Fruit fly (Drosophila melanogaster) whole organism, embryonic: ENCODE measurements around the gene CG7483.

Experiments
- Asciz ChIP-seq: fragments of 200-800 bp; sonication (Bioruptor generic); optimal IDR thresholded peaks from 2 replicates; lab custom pipeline; 2017; ENCODE audit warnings: missing biosample characterization, mild to moderate bottlenecking, missing genetic modification characterization, missing genetic modification reagents
- BtbVII ChIP-seq: fragments of 200-800 bp; sonication (Bioruptor generic); optimal IDR thresholded peaks from 3 replicates; lab custom pipeline; 2017; ENCODE audit warnings: missing biosample characterization, mild to moderate bottlenecking, missing genetic modification characterization
- CG10274 ChIP-seq: fragments of 200-800 bp; sonication (Bioruptor generic); optimal IDR thresholded peaks from 3 replicates; lab custom pipeline; 2017; ENCODE audit warnings: missing biosample characterization, mild to moderate bottlenecking, missing genetic modification characterization
- CG12155 ChIP-seq: fragments of 200-800 bp; sonication (Bioruptor generic); optimal IDR thresholded peaks from 3 replicates; lab custom pipeline; 2016; ENCODE audit warnings: missing biosample characterization, missing genetic modification characterization
- CG13624 ChIP-seq: fragments of 200-800 bp; sonication (Bioruptor generic); optimal IDR thresholded peaks from 2 replicates; lab custom pipeline; 2016; ENCODE audit warnings: missing biosample characterization, missing genetic modification characterization
- CG16779 ChIP-seq: fragments of 200-800 bp; sonication (Bioruptor generic); IDR thresholded peaks from 2 replicates; pipeline ENCODE4 v1.3.6; 2022; ENCODE audit warnings: missing biosample characterization, missing genetic modification characterization
- CG1832 ChIP-seq: fragments of 200-800 bp; sonication (Bioruptor generic); optimal IDR thresholded peaks from 2 replicates; lab custom pipeline; 2017; ENCODE audit warnings: missing biosample characterization, mild to moderate bottlenecking, missing genetic modification characterization, inconsistent platforms
- CG2678 ChIP-seq: fragments of 200-800 bp; sonication (Bioruptor generic); optimal IDR thresholded peaks from 3 replicates; lab custom pipeline; 2019; ENCODE audit warnings: missing biosample characterization, mild to moderate bottlenecking, missing genetic modification characterization, moderate library complexity
- CG31365 ChIP-seq: fragments of 200-800 bp; sonication (Bioruptor generic); optimal IDR thresholded peaks from 2 replicates; lab custom pipeline; 2018; ENCODE audit warnings: missing biosample characterization, mild to moderate bottlenecking, missing genetic modification characterization
- CG33213 ChIP-seq: fragments of 200-800 bp; sonication (Bioruptor generic); optimal IDR thresholded peaks from 3 replicates; lab custom pipeline; 2016; ENCODE audit warnings: missing biosample characterization, missing genetic modification characterization
- CG42726 ChIP-seq: fragments of 200-800 bp; sonication (Bioruptor generic); IDR thresholded peaks from 2 replicates; pipeline ENCODE4 v1.3.6; 2022; ENCODE audit warnings: missing biosample characterization, missing genetic modification characterization; ENCODE audit not compliant: partially characterized antibody
- CG4854 ChIP-seq: fragments of 200-800 bp; sonication (Bioruptor generic); optimal IDR thresholded peaks from 2 replicates; lab custom pipeline; 2016; ENCODE audit warnings: missing biosample characterization, missing genetic modification characterization, inconsistent platforms
- CG5245 ChIP-seq: fragments of 200-800 bp; sonication (Bioruptor generic); optimal IDR thresholded peaks from 3 replicates; lab custom pipeline; 2016; ENCODE audit warnings: missing biosample characterization, missing genetic modification characterization
- CG7271 ChIP-seq: fragments of 200-800 bp; sonication (Bioruptor generic); optimal IDR thresholded peaks from 2 replicates; lab custom pipeline; 2018; ENCODE audit warnings: missing biosample characterization, mild to moderate bottlenecking, missing genetic modification characterization, moderate library complexity
- CG8281 ChIP-seq: fragments of 200-800 bp; sonication (Bioruptor generic); optimal IDR thresholded peaks from 2 replicates; lab custom pipeline; 2018; ENCODE audit warnings: missing biosample characterization, mild to moderate bottlenecking, missing genetic modification characterization, moderate library complexity
- CG8359 ChIP-seq: fragments of 200-800 bp; sonication (Bioruptor generic); optimal IDR thresholded peaks from 2 replicates; lab custom pipeline; 2017; ENCODE audit warnings: missing biosample characterization, mild to moderate bottlenecking, missing genetic modification characterization, borderline replicate concordance
- CG9215 ChIP-seq: fragments of 200-800 bp; sonication (Bioruptor generic); IDR thresholded peaks from 2 replicates; pipeline ENCODE4 v1.3.6; 2022; ENCODE audit warnings: missing biosample characterization, missing genetic modification characterization
- CHES-1-like ChIP-seq: fragments of 200-800 bp; sonication (Bioruptor generic); optimal IDR thresholded peaks from 2 replicates; lab custom pipeline; 2016; ENCODE audit warnings: missing biosample characterization, missing genetic modification characterization
- Dip3 ChIP-seq: fragments of 200-800 bp; sonication (Bioruptor generic); optimal IDR thresholded peaks from 3 replicates; lab custom pipeline; 2016; ENCODE audit warnings: missing biosample characterization, missing genetic modification characterization
- Dll ChIP-seq: fragments of 200-800 bp; sonication (Bioruptor generic); IDR thresholded peaks from 4 replicates; pipeline ENCODE4 v1.3.6; 2022; ENCODE audit warnings: missing biosample characterization, missing genetic modification characterization; ENCODE audit not compliant: partially characterized antibody
- Doc2 ChIP-seq: fragments of 200-800 bp; sonication (Bioruptor generic); IDR thresholded peaks from 2 replicates; pipeline ENCODE4 v1.3.6; 2022; ENCODE audit warnings: missing biosample characterization, missing genetic modification characterization
- Gsc ChIP-seq: fragments of 200-800 bp; sonication (Bioruptor generic); IDR thresholded peaks from 2 replicates; pipeline ENCODE4 v1.3.6; 2022; ENCODE audit warnings: missing biosample characterization, missing genetic modification characterization
- Hr78 ChIP-seq, 2 experiments: fragments of 200-800 bp in 1 of 2; fragments of >200 bp in 1 of 2; sonication (Bioruptor generic) in 1 of 2; optimal IDR thresholded peaks; 2 replicates each; lab custom pipeline; 2017 to 2019; ENCODE audit warnings: missing biosample characterization in 2 of 2, missing genetic modification characterization in 2 of 2, mild to moderate bottlenecking in 1 of 2, moderate library complexity in 1 of 2
- Lim3 ChIP-seq: fragments of 200-800 bp; sonication (Bioruptor generic); IDR thresholded peaks from 2 replicates; pipeline ENCODE4 v1.3.6; 2022; ENCODE audit warnings: missing biosample characterization, missing genetic modification characterization
- MTF-1 ChIP-seq: fragments of 200-800 bp; sonication (Bioruptor generic); optimal IDR thresholded peaks from 2 replicates; lab custom pipeline; 2018; ENCODE audit warnings: missing biosample characterization, mild to moderate bottlenecking, missing genetic modification characterization, borderline replicate concordance
- Mrtf ChIP-seq: fragments of 200-800 bp; sonication (Bioruptor generic); IDR thresholded peaks from 3 replicates; pipeline ENCODE4 v1.3.6; 2022; ENCODE audit warnings: missing biosample characterization, missing genetic modification characterization
- Myb ChIP-seq: fragments of 200-800 bp; sonication (Bioruptor generic); optimal IDR thresholded peaks from 2 replicates; lab custom pipeline; 2016; ENCODE audit warnings: missing biosample characterization, missing genetic modification characterization
- Sry-β ChIP-seq: fragments of 200-800 bp; sonication (Bioruptor generic); optimal IDR thresholded peaks from 2 replicates; lab custom pipeline; 2018; ENCODE audit warnings: missing biosample characterization, mild to moderate bottlenecking, missing genetic modification characterization, moderate library complexity
- bab2 ChIP-seq: fragments of 200-800 bp; sonication (Bioruptor generic); optimal IDR thresholded peaks from 2 replicates; lab custom pipeline; 2016; ENCODE audit warnings: missing biosample characterization, missing genetic modification characterization
- cad ChIP-seq: fragments of >200 bp; optimal IDR thresholded peaks from 2 replicates; lab custom pipeline; 2017; ENCODE audit warnings: missing biosample characterization, missing genetic modification characterization
- cato ChIP-seq: fragments of 200-800 bp; sonication (Bioruptor generic); optimal IDR thresholded peaks from 2 replicates; lab custom pipeline; 2016; ENCODE audit warnings: missing biosample characterization, missing genetic modification characterization, borderline replicate concordance
- croc ChIP-seq: fragments of 200-800 bp; sonication (Bioruptor generic); conservative IDR thresholded peaks from 3 replicates; pipeline ENCODE4 v1.3.6; 2022; ENCODE audit warnings: missing biosample characterization, missing genetic modification characterization
- ems ChIP-seq: fragments of 200-800 bp; sonication (Bioruptor generic); optimal IDR thresholded peaks from 3 replicates; lab custom pipeline; 2016; ENCODE audit warnings: missing biosample characterization, missing genetic modification characterization
- fd3F ChIP-seq: fragments of 200-800 bp; sonication (Bioruptor generic); optimal IDR thresholded peaks from 2 replicates; lab custom pipeline; 2018; ENCODE audit warnings: missing biosample characterization, mild to moderate bottlenecking, missing genetic modification characterization, moderate library complexity
- gcm2 ChIP-seq: fragments of 200-800 bp; sonication (Bioruptor generic); optimal IDR thresholded peaks from 2 replicates; lab custom pipeline; 2016; ENCODE audit warnings: missing biosample characterization, missing genetic modification characterization
- lbe ChIP-seq: fragments of 200-800 bp; sonication (Bioruptor generic); optimal IDR thresholded peaks from 2 replicates; lab custom pipeline; 2016; ENCODE audit warnings: missing biosample characterization, mild to moderate bottlenecking, missing genetic modification characterization
- lov ChIP-seq, 2 experiments: fragments of 200-800 bp in 1 of 2; fragments of >200 bp in 1 of 2; sonication (Bioruptor generic) in 1 of 2; IDR thresholded peaks in 1 of 2; optimal IDR thresholded peaks in 1 of 2; 2 replicates in 1 of 2; 3 replicates in 1 of 2; pipeline versions ENCODE4 v1.3.6 to Lab custom; 2017 to 2022; ENCODE audit warnings: missing biosample characterization in 1 of 2, missing genetic modification characterization in 1 of 2
- mld ChIP-seq: fragments of 200-800 bp; sonication (Bioruptor generic); IDR thresholded peaks from 3 replicates; pipeline ENCODE4 v1.3.6; 2022; ENCODE audit warnings: missing biosample characterization, missing genetic modification characterization; ENCODE audit not compliant: partially characterized antibody
- pho ChIP-seq: fragments of 200-800 bp; sonication (Bioruptor generic); optimal IDR thresholded peaks from 2 replicates; lab custom pipeline; 2016; ENCODE audit warnings: missing biosample characterization, missing genetic modification characterization
- phol ChIP-seq: fragments of 200-800 bp; sonication (Bioruptor generic); optimal IDR thresholded peaks from 3 replicates; lab custom pipeline; 2018; ENCODE audit warnings: missing biosample characterization, mild to moderate bottlenecking, missing genetic modification characterization, moderate library complexity
- slp2 ChIP-seq: fragments of 200-800 bp; sonication (Bioruptor generic); optimal IDR thresholded peaks from 2 replicates; lab custom pipeline; 2016; ENCODE audit warnings: missing biosample characterization, missing genetic modification characterization
- sna ChIP-seq: fragments of 200-800 bp; sonication (Bioruptor generic); IDR thresholded peaks from 2 replicates; pipeline ENCODE4 v1.3.6; 2022; ENCODE audit warnings: missing biosample characterization, missing genetic modification characterization; ENCODE audit not compliant: partially characterized antibody
- ssp ChIP-seq: fragments of 200-800 bp; sonication (Bioruptor generic); IDR thresholded peaks from 2 replicates; pipeline ENCODE4 v1.3.6; 2022; ENCODE audit warnings: missing biosample characterization, missing genetic modification characterization
- stwl ChIP-seq: fragments of 200-800 bp; sonication (Bioruptor generic); optimal IDR thresholded peaks from 3 replicates; lab custom pipeline; 2018; ENCODE audit warnings: missing biosample characterization, mild to moderate bottlenecking, missing genetic modification characterization, moderate library complexity
- toy ChIP-seq: fragments of 200-800 bp; sonication (Bioruptor generic); IDR thresholded peaks from 2 replicates; pipeline ENCODE4 v1.3.6; 2022; ENCODE audit warnings: missing biosample characterization, missing genetic modification characterization
- ttk ChIP-seq: fragments of 200-800 bp; sonication (Bioruptor generic); IDR thresholded peaks from 2 replicates; pipeline ENCODE4 v2.1.2; 2022; ENCODE audit warnings: missing biosample characterization, missing genetic modification characterization
- zfh2 ChIP-seq: fragments of 200-800 bp; sonication (Bioruptor generic); optimal IDR thresholded peaks from 2 replicates; lab custom pipeline; 2016; ENCODE audit warnings: missing biosample characterization, missing genetic modification characterization

The CG7483 gene

dm6 chr3R:8313038-8313437 lies at the start of gene CG7483 (continued):
- TF ChIP-seq CG9215 (no peak), CG1832 (GFP tag; lab: Kevin White, UChicago) (no peak), CG42726 (GFP tag; lab: Robert Waterston, UW) (0 out of 2 replicates have a peak, but pooled peaks have one; percentile 39), cato (GFP tag; lab: Kevin White, UChicago) (no peak), mld (GFP tag; lab: Robert Waterston, UW) (no peak), Doc2 (GFP tag; lab: Robert Waterston, UW) (no peak), CG33213 (GFP tag; lab: Kevin White, UChicago) (no peak), MTF-1 (GFP tag; lab: Kevin White, UChicago) (no peak), CHES-1-like (GFP tag; lab: Kevin White, UChicago) (no peak), croc (GFP tag; lab: Robert Waterston, UW) (no peak), CG31365 (tag; lab: Kevin White, UChicago) (no peak), CG10274 (GFP tag; lab: Kevin White, UChicago) (no peak), Dip3 (GFP tag; lab: Kevin White, UChicago) (no peak), Lim3 (GFP tag; lab: Robert Waterston, UW) (no peak), fd3F (GFP tag; lab: Kevin White, UChicago) (no peak), bab2 (GFP tag; lab: Kevin White, UChicago) (no peak), CG8281 (tag; lab: Kevin White, UChicago) (no peak)

dm6 chr3R:8264302-8265080 lies 48.5 kb upstream of the CG7483 start, which contains the start of the genes RPA1 and Mcm2:
TSS of gene RPA1 (minus strand) at chr3R:8264451.
TSS of gene Mcm2 (plus strand) at chr3R:8264970.
- TF ChIP-seq ems (no peak), toy (GFP tag; lab: Robert Waterston, UW) (peak; percentile 67; the same call in 1 of the 2 replicates), Mrtf (GFP tag; lab: Robert Waterston, UW) (peak; percentile 75; the same call in 1 of the 3 replicates), pho (GFP tag; lab: Kevin White, UChicago) (peak; percentile 68), ttk (GFP tag; lab: Robert Waterston, UW) (peak; percentile 55; the same call in 1 of the 2 replicates), slp2 (no peak), zfh2 (peak; percentile 74), Asciz (GFP tag; lab: Kevin White, UChicago) (no peak), phol (tag; lab: Kevin White, UChicago) (peak; percentile 80), stwl (tag; lab: Kevin White, UChicago) (peak; percentile 42), sna (no peak), Gsc (GFP tag; lab: Robert Waterston, UW) (0 out of 2 replicates have a peak, but pooled peaks have one; percentile 53), CG5245 (GFP tag; lab: Kevin White, UChicago) (peak; percentile 68), CG8359 (GFP tag; lab: Kevin White, UChicago) (peak; percentile 33), CG4854 (no peak), CG7271 (tag; lab: Kevin White, UChicago) (no peak), Sry-β (GFP tag; lab: Kevin White, UChicago) (peak; percentile 30), gcm2 (GFP tag; lab: Kevin White, UChicago) (no peak), lov (optimal IDR thresholded peaks at IDR 0.05; lab: Kevin White, UChicago) (no peak), lov (GFP tag; IDR thresholded peaks at IDR 0.05; lab: Robert Waterston, UW) (no peak), ssp (GFP tag; lab: Robert Waterston, UW) (peak; percentile 71), cad (GFP tag; lab: Kevin White, UChicago) (no peak), CG13624 (GFP tag; lab: Kevin White, UChicago) (peak; percentile 15), Myb (peak; percentile 36), CG12155 (GFP tag; lab: Kevin White, UChicago) (peak; percentile 84), Hr78 (GFP tag; optimal IDR thresholded peaks at IDR 0.05; lab: Kevin White, UChicago) (no peak), Dll (GFP tag; lab: Robert Waterston, UW) (no peak), BtbVII (GFP tag; lab: Kevin White, UChicago) (peak; percentile 55), CG16779 (0 out of 2 replicates have a peak, but pooled peaks have one; percentile 24), lbe (GFP tag; lab: Kevin White, UChicago) (peak; percentile 49), CG2678 (tag; lab: Kevin White, UChicago) (no peak)
